Worm (Caenorhabditis elegans) whole organism, midembryonic: ENCODE data around the gene dmsr-10.

Experiments
- flt-1 ChIP-seq: fragments of 200-800 bp; sonication (Bioruptor generic); IDR thresholded peaks from 2 replicates; pipeline ENCODE4 v1.3.6; 2022; ENCODE audit warnings: missing genetic modification characterization, missing compliant biosample characterization
- klf-2 ChIP-seq: fragments of 200-800 bp; sonication (Bioruptor generic); conservative IDR thresholded peaks from 2 replicates; pipeline ENCODE4 v1.3.6; 2022; ENCODE audit warnings: missing genetic modification reagents, missing genetic modification characterization, missing compliant biosample characterization
- med-1 ChIP-seq: sonication (generic microtip); optimal IDR thresholded peaks from 2 replicates; lab custom pipeline; 2017; ENCODE audit warnings: missing genetic modification characterization, mild to moderate bottlenecking, missing compliant biosample characterization, antibody characterized with exemption, missing genetic modification reagents; ENCODE audit not compliant: insufficient read depth
- ref-1 ChIP-seq: fragments of 200-800 bp; sonication (Bioruptor generic); conservative IDR thresholded peaks from 2 replicates; pipeline ENCODE4 v1.3.6; 2022; ENCODE audit warnings: missing genetic modification reagents, missing genetic modification characterization, missing compliant biosample characterization

DNA sequence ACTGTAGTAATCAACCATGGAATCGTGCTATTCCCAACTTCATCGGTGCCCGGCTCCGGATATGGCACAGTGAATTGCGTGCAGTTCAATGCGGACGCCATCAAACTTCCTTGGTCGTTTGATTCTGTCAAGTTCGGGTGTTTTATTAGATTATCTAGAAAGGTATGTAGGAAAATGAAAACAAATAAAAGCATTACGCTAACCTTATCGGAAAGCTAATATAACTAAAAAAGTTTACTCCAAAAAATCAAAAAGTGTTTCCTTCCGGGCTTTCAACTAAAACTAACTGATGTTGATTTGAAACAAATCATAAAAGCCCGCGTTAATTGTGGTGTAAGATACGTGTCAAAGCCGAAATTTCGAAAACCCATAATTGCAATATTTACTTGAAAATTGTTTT, 18.1 kb upstream of the dmsr-10 start, which contains the start of gene dmsr-13:
- TF ChIP-seq flt-1 (no peak), ref-1 (no peak), klf-2 (GFP tag; lab: Robert Waterston, UW) (no peak), med-1 (GFP tag; lab: Kevin White, UChicago) (no peak)
